Worm (Caenorhabditis elegans) whole organism, L1 larva: ENCODE measurements around the gene ubq-1.
A peak's percentile ranks its signal among the peaks of the same experiment; 100 is the strongest.

Experiments used
- C04F5.9 ChIP-seq: sonication (generic microtip); optimal IDR thresholded peaks from 2 replicates; lab custom pipeline; 2016; ENCODE audit warnings: missing genetic modification characterization, missing compliant biosample characterization
- C34B4.2 ChIP-seq: sonication (generic microtip); optimal IDR thresholded peaks from 2 replicates; lab custom pipeline; 2017; ENCODE audit warnings: mild to moderate bottlenecking, missing genetic modification characterization, missing compliant biosample characterization
- Y116A8C.19 ChIP-seq: sonication (generic microtip); optimal IDR thresholded peaks from 2 replicates; lab custom pipeline; 2016; ENCODE audit warnings: missing compliant biosample characterization, missing genetic modification characterization, borderline replicate concordance
- alr-1 ChIP-seq: fragments of 200-800 bp; sonication (Bioruptor generic); optimal IDR thresholded peaks from 2 replicates; lab custom pipeline; 2018; ENCODE audit warnings: borderline replicate concordance, mild to moderate bottlenecking, missing genetic modification characterization, missing compliant biosample characterization
- ama-1 ChIP-seq: fragments of 150-350 bp; optimal IDR thresholded peaks from 2 replicates; lab custom pipeline; 2014
- blmp-1 ChIP-seq: fragments of 150-350 bp; optimal IDR thresholded peaks from 2 replicates; lab custom pipeline; 2014; ENCODE audit warnings: missing biosample characterization, missing genetic modification characterization
- ceh-8 ChIP-seq: fragments of 200-800 bp; sonication (Bioruptor generic); optimal IDR thresholded peaks from 2 replicates; lab custom pipeline; 2018; ENCODE audit warnings: mild to moderate bottlenecking, missing genetic modification characterization, moderate library complexity, missing compliant biosample characterization
- ceh-82 ChIP-seq, 3 experiments: fragments of 150-350 bp in 1 of 3; sonication (generic microtip) in 2 of 3; optimal IDR thresholded peaks; 2 replicates each; lab custom pipeline; 2014 to 2017; ENCODE audit warnings: missing biosample characterization in 3 of 3, missing genetic modification characterization in 3 of 3
- ceh-88 ChIP-seq: fragments of 200-800 bp; sonication (Bioruptor generic); IDR thresholded peaks from 2 replicates; pipeline ENCODE4 v1.3.6; 2022; ENCODE audit warnings: missing genetic modification characterization, missing compliant biosample characterization
- ceh-90 ChIP-seq: sonication (generic microtip); optimal IDR thresholded peaks from 2 replicates; lab custom pipeline; 2016; ENCODE audit warnings: missing genetic modification characterization, missing compliant biosample characterization
- ces-1 ChIP-seq: fragments of 150-350 bp; optimal IDR thresholded peaks from 2 replicates; lab custom pipeline; 2014; ENCODE audit warnings: missing biosample characterization, missing genetic modification reagents, missing genetic modification characterization
- dpl-1 ChIP-seq, 3 experiments: fragments of 150-350 bp in 2 of 3; sonication (generic microtip) in 1 of 3; optimal IDR thresholded peaks; 2 replicates each; lab custom pipeline; 2014 to 2017; ENCODE audit warnings: missing biosample characterization in 3 of 3, missing genetic modification characterization in 3 of 3, missing genetic modification reagents in 3 of 3
- dsc-1 ChIP-seq: sonication (generic microtip); optimal IDR thresholded peaks from 2 replicates; lab custom pipeline; 2016; ENCODE audit warnings: mild to moderate bottlenecking, missing genetic modification characterization, missing compliant biosample characterization
- efl-3 ChIP-seq: fragments of 200-800 bp; sonication (Bioruptor generic); optimal IDR thresholded peaks from 2 replicates; lab custom pipeline; 2018; ENCODE audit warnings: mild to moderate bottlenecking, missing genetic modification characterization, missing compliant biosample characterization
- egl-13 ChIP-seq: sonication (generic microtip); optimal IDR thresholded peaks from 2 replicates; lab custom pipeline; 2016; ENCODE audit warnings: missing genotype, missing genetic modification reagents, missing genetic modification characterization, missing compliant biosample characterization
- elt-2 ChIP-seq: sonication (generic microtip); optimal IDR thresholded peaks from 2 replicates; lab custom pipeline; 2016; ENCODE audit warnings: missing genetic modification characterization, mild to moderate bottlenecking, inconsistent platforms, missing compliant biosample characterization, missing genetic modification reagents
- elt-3 ChIP-seq, 6 experiments: fragments of 150-350 bp in 1 of 6; sonication (generic microtip); optimal IDR thresholded peaks; 2 replicates each; lab custom pipeline; 2017 to 2018; ENCODE audit warnings: missing biosample characterization in 6 of 6, missing genetic modification characterization in 6 of 6, inconsistent platforms in 1 of 6
- fkh-10 ChIP-seq: sonication (generic microtip); optimal IDR thresholded peaks from 2 replicates; lab custom pipeline; 2017; ENCODE audit warnings: missing biosample characterization, missing genetic modification reagents, missing genetic modification characterization
- fkh-4 ChIP-seq: sonication (generic microtip); optimal IDR thresholded peaks from 2 replicates; lab custom pipeline; 2016; ENCODE audit warnings: missing compliant biosample characterization, missing genetic modification characterization, borderline replicate concordance
- hlh-17 ChIP-seq: fragments of 200-800 bp; sonication (Bioruptor generic); optimal IDR thresholded peaks from 2 replicates; lab custom pipeline; 2018; ENCODE audit warnings: missing genetic modification characterization, mild to moderate bottlenecking, missing compliant biosample characterization, moderate library complexity, borderline replicate concordance
- hlh-4 ChIP-seq: sonication (generic microtip); optimal IDR thresholded peaks from 2 replicates; lab custom pipeline; 2016; ENCODE audit warnings: mild to moderate bottlenecking, missing genetic modification characterization, missing compliant biosample characterization
- irx-1 ChIP-seq: sonication (generic microtip); optimal IDR thresholded peaks from 2 replicates; lab custom pipeline; 2016; ENCODE audit warnings: missing genetic modification characterization, missing compliant biosample characterization
- jun-1 ChIP-seq: fragments of 150-350 bp; optimal IDR thresholded peaks from 2 replicates; lab custom pipeline; 2014; ENCODE audit warnings: missing biosample characterization, missing genetic modification reagents, missing genetic modification characterization
- lin-13 ChIP-seq: fragments of 150-350 bp; optimal IDR thresholded peaks from 2 replicates; lab custom pipeline; 2014; ENCODE audit warnings: missing biosample characterization, missing genetic modification reagents, missing genetic modification characterization
- lin-14 ChIP-seq: fragments of 200-800 bp; sonication (Bioruptor generic); optimal IDR thresholded peaks from 2 replicates; lab custom pipeline; 2018; ENCODE audit warnings: mild to moderate bottlenecking, missing genetic modification characterization, moderate library complexity, missing compliant biosample characterization
- lin-35 ChIP-seq, 2 experiments: fragments of 150-350 bp; optimal IDR thresholded peaks; 2 replicates each; lab custom pipeline; 2014; ENCODE audit warnings: missing biosample characterization in 2 of 2, missing genetic modification characterization in 2 of 2, missing genetic modification reagents in 2 of 2
- lin-39 ChIP-seq: fragments of 150-350 bp; optimal IDR thresholded peaks from 2 replicates; lab custom pipeline; 2014; ENCODE audit warnings: missing biosample characterization, missing genetic modification reagents, missing genetic modification characterization
- lir-3 ChIP-seq: sonication (generic microtip); optimal IDR thresholded peaks from 2 replicates; lab custom pipeline; 2016; ENCODE audit warnings: mild to moderate bottlenecking, missing genetic modification characterization, moderate library complexity, missing compliant biosample characterization; ENCODE audit not compliant: poor library complexity
- lsy-2 ChIP-seq, 2 experiments: fragments of 150-350 bp; optimal IDR thresholded peaks; 2 replicates each; lab custom pipeline; 2014; ENCODE audit warnings: missing biosample characterization in 2 of 2, missing genetic modification characterization in 2 of 2
- mdl-1 ChIP-seq, 2 experiments: fragments of 150-350 bp; optimal IDR thresholded peaks; 2 replicates each; lab custom pipeline; 2014 to 2017; ENCODE audit warnings: missing biosample characterization in 2 of 2, missing genetic modification characterization in 2 of 2, inconsistent platforms in 1 of 2
- nhr-11 ChIP-seq: fragments of 150-350 bp; optimal IDR thresholded peaks from 2 replicates; lab custom pipeline; 2014; ENCODE audit warnings: missing biosample characterization, missing genetic modification characterization
- nhr-19 ChIP-seq: fragments of 200-800 bp; sonication (Bioruptor generic); conservative IDR thresholded peaks from 2 replicates; pipeline ENCODE4 v1.3.6; 2022; ENCODE audit warnings: missing genetic modification characterization, missing compliant biosample characterization
- nhr-237 ChIP-seq: fragments of 150-350 bp; optimal IDR thresholded peaks from 2 replicates; lab custom pipeline; 2014; ENCODE audit warnings: missing biosample characterization, missing genetic modification characterization
- nhr-71 ChIP-seq: sonication (generic microtip); optimal IDR thresholded peaks from 2 replicates; lab custom pipeline; 2016; ENCODE audit warnings: mild to moderate bottlenecking, missing genetic modification characterization, moderate library complexity, missing compliant biosample characterization
- nhr-85 ChIP-seq: sonication (generic microtip); peaks from one replicate; lab custom pipeline; 2016; ENCODE audit warnings: missing genetic modification characterization, inconsistent platforms, missing compliant biosample characterization
- nhr-90 ChIP-seq: sonication (generic microtip); optimal IDR thresholded peaks from 2 replicates; lab custom pipeline; 2016; ENCODE audit warnings: mild to moderate bottlenecking, missing genetic modification characterization, missing compliant biosample characterization; ENCODE audit not compliant: poor library complexity
- pax-3 ChIP-seq: fragments of 200-800 bp; sonication (Bioruptor generic); optimal IDR thresholded peaks from 2 replicates; lab custom pipeline; 2018; ENCODE audit warnings: mild to moderate bottlenecking, missing genetic modification characterization, moderate library complexity, missing compliant biosample characterization
- pqm-1 ChIP-seq: sonication (generic microtip); optimal IDR thresholded peaks from 3 replicates; lab custom pipeline; 2017; ENCODE audit warnings: missing biosample characterization, missing genetic modification characterization
- skn-1 ChIP-seq: fragments of 150-350 bp; optimal IDR thresholded peaks from 2 replicates; lab custom pipeline; 2014; ENCODE audit warnings: missing biosample characterization, missing genetic modification characterization
- snpc-4 ChIP-seq: fragments of 150-350 bp; optimal IDR thresholded peaks from 2 replicates; lab custom pipeline; 2014; ENCODE audit warnings: missing biosample characterization, missing genetic modification characterization
- snu-23 ChIP-seq: sonication (generic microtip); optimal IDR thresholded peaks from 2 replicates; lab custom pipeline; 2016; ENCODE audit warnings: missing genetic modification characterization, missing compliant biosample characterization
- sup-37 ChIP-seq: fragments of 200-800 bp; sonication (Bioruptor generic); optimal IDR thresholded peaks from 2 replicates; lab custom pipeline; 2018; ENCODE audit warnings: mild to moderate bottlenecking, missing genetic modification characterization, missing compliant biosample characterization
- swsn-7 ChIP-seq: sonication (generic microtip); optimal IDR thresholded peaks from 2 replicates; lab custom pipeline; 2016; ENCODE audit warnings: missing genetic modification characterization, missing compliant biosample characterization
- unc-130 ChIP-seq: fragments of 150-350 bp; optimal IDR thresholded peaks from 2 replicates; lab custom pipeline; 2017; ENCODE audit warnings: missing biosample characterization, missing genetic modification characterization, inconsistent platforms
- vab-15 ChIP-seq: sonication (generic microtip); optimal IDR thresholded peaks from 2 replicates; lab custom pipeline; 2017; ENCODE audit warnings: missing genotype, mild to moderate bottlenecking, missing genetic modification characterization, missing compliant biosample characterization
- xbp-1 ChIP-seq: sonication (generic microtip); optimal IDR thresholded peaks from 2 replicates; lab custom pipeline; 2016; ENCODE audit warnings: missing genetic modification characterization, missing compliant biosample characterization
- zag-1 ChIP-seq: fragments of 150-350 bp; optimal IDR thresholded peaks from 2 replicates; lab custom pipeline; 2014; ENCODE audit warnings: missing biosample characterization, missing genetic modification characterization
- zip-4 ChIP-seq: fragments of 200-800 bp; sonication (Bioruptor generic); optimal IDR thresholded peaks from 2 replicates; lab custom pipeline; 2018; ENCODE audit warnings: mild to moderate bottlenecking, missing genetic modification characterization, moderate library complexity, missing compliant biosample characterization
- ztf-11 ChIP-seq, 2 experiments: sonication (generic microtip); optimal IDR thresholded peaks; 2 replicates each; lab custom pipeline; 2016 to 2017; ENCODE audit warnings: missing genetic modification characterization in 2 of 2, missing biosample characterization in 1 of 2, missing compliant biosample characterization in 1 of 2
- ztf-4 ChIP-seq: fragments of 150-350 bp; optimal IDR thresholded peaks from 2 replicates; lab custom pipeline; 2014; ENCODE audit warnings: missing biosample characterization, missing genetic modification characterization

ubq-1 gene

DNA sequence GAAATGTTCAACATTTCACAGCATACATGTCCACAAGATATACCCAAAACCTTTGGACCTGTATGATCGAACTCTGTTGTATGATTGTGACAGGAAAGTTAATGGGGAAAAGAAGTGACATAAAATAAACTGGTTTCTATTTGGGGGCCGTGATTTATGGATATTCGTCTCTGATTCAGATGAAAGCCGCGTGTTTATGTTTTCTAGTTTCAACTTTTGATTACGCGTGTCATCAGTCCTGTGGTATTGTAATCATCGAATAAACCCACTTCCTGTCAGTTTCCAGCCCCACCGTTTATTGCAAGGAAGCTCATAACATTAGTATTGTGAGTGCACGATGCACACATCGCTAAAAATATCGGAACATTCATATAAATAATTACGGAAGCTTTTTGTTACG, 17.8 kb upstream of the ubq-1 start (continued):
- TF ChIP-seq lin-39, result no peak
- TF ChIP-seq elt-3 (tag; optimal IDR thresholded peaks at IDR 0.05; lab: Kevin White, UChicago), result peak in 2 of 6 experiments; percentile 45 to 73
- TF ChIP-seq nhr-71 (tag; lab: Kevin White, UChicago), result peak; percentile 74
- TF ChIP-seq zag-1 (tag; lab: Kevin White, UChicago), result no peak
- peak; percentile 71 for TF ChIP-seq blmp-1 (tag; lab: Kevin White, UChicago)
- no peak for TF ChIP-seq elt-2
- TF ChIP-seq efl-3 (GFP tag; lab: Kevin White, UChicago), result no peak
- TF ChIP-seq swsn-7, result no peak
- peak; percentile 76 for TF ChIP-seq nhr-19
- no peak for TF ChIP-seq dsc-1 (tag; lab: Kevin White, UChicago)
- TF ChIP-seq vab-15 (tag; lab: Kevin White, UChicago), result no peak
- TF ChIP-seq ztf-4 (tag; lab: Kevin White, UChicago), result no peak
- no peak for TF ChIP-seq xbp-1 (tag; lab: Kevin White, UChicago)
- TF ChIP-seq ceh-82 (tag; optimal IDR thresholded peaks at IDR 0.05; lab: Kevin White, UChicago), result no peak
- no peak for TF ChIP-seq C34B4.2 (tag; lab: Kevin White, UChicago)
- peak in 1 of 2 experiments; percentile 40 for TF ChIP-seq lin-35 (GFP tag; optimal IDR thresholded peaks at IDR 0.05; lab: Kevin White, UChicago)
- no peak for TF ChIP-seq skn-1 (tag; lab: Kevin White, UChicago)
- TF ChIP-seq lir-3 (tag; lab: Kevin White, UChicago), result peak; percentile 5

DNA sequence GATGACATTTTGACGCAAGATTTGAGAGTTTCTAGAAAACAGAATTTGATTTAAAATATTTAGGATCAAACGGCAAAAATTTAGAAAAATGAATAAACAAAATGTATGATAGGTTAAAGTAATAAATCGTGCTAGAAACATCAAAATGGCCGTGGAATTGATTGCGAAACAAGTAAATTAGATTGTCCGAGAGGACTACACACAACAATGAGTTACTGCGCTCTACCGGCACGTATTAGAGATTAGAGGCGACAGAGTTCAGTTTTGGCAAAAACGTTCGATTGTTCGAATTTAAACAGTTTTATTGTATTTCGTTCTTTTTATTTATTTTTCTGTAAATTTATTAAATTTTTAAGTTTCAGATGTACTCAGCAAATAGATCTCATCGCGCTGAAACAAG, 14.3 kb upstream of the ubq-1 start, which contains the start of the genes dnc-2 and bcl-7:
Gene dnc-2 (minus strand): TSS at position 33 of the 400 bp plus-strand sequence.
Gene bcl-7 (plus strand): TSS at position 363 of the 400 bp plus-strand sequence.
- TF ChIP-seq nhr-237 (tag; lab: Kevin White, UChicago) (no peak), hlh-4 (no peak), fkh-4 (no peak), pqm-1 (no peak), ceh-88 (GFP tag; lab: Robert Waterston, UW) (no peak), lin-35 (GFP tag; optimal IDR thresholded peaks at IDR 0.05; lab: Kevin White, UChicago) (peak; percentile 73 to 75), nhr-71 (tag; lab: Kevin White, UChicago) (peak; percentile 69), sup-37 (GFP tag; lab: Kevin White, UChicago) (no peak), lin-13 (peak; percentile 8), zip-4 (GFP tag; lab: Kevin White, UChicago) (peak; percentile 76), lir-3 (tag; lab: Kevin White, UChicago) (peak; percentile 11), lsy-2 (tag; optimal IDR thresholded peaks at IDR 0.05; lab: Kevin White, UChicago) (peak; percentile 56 to 78), lin-39 (no peak), jun-1 (peak; percentile 16), vab-15 (tag; lab: Kevin White, UChicago) (no peak), irx-1 (no peak), unc-130 (tag; lab: Kevin White, UChicago) (no peak), ceh-8 (GFP tag; lab: Kevin White, UChicago) (no peak), alr-1 (tag; lab: Kevin White, UChicago) (no peak), snpc-4 (tag; lab: Kevin White, UChicago) (no peak), zag-1 (tag; lab: Kevin White, UChicago) (no peak), fkh-10 (no peak), blmp-1 (tag; lab: Kevin White, UChicago) (peak; percentile 51), ceh-90 (tag; lab: Kevin White, UChicago) (no peak), pax-3 (tag; lab: Kevin White, UChicago) (no peak), ama-1 (lab: Kevin White, UChicago) (no peak), nhr-11 (tag; lab: Kevin White, UChicago) (no peak), egl-13 (tag; lab: Kevin White, UChicago) (no peak), nhr-85 (tag; lab: Kevin White, UChicago) (no peak), dpl-1 (GFP tag; optimal IDR thresholded peaks at IDR 0.05; lab: Kevin White, UChicago) (peak; percentile 29 to 71 (median 53)), hlh-17 (GFP tag; lab: Kevin White, UChicago) (no peak), mdl-1 (tag; optimal IDR thresholded peaks at IDR 0.05; lab: Kevin White, UChicago) (peak in 1 of 2 experiments; percentile 21), Y116A8C.19 (tag; lab: Kevin White, UChicago) (no peak), C04F5.9 (tag; lab: Kevin White, UChicago) (peak; percentile 2), lin-14 (GFP tag; lab: Kevin White, UChicago) (peak; percentile 89), snu-23 (peak; percentile 75), nhr-90 (tag; lab: Kevin White, UChicago) (peak; percentile 31), ces-1 (GFP tag; lab: Kevin White, UChicago) (no peak), ztf-11 (tag; optimal IDR thresholded peaks at IDR 0.05; lab: Kevin White, UChicago) (no peak)
